Worm (Caenorhabditis elegans): ENCODE measurements around the gene T21E8.7.

DNA sequence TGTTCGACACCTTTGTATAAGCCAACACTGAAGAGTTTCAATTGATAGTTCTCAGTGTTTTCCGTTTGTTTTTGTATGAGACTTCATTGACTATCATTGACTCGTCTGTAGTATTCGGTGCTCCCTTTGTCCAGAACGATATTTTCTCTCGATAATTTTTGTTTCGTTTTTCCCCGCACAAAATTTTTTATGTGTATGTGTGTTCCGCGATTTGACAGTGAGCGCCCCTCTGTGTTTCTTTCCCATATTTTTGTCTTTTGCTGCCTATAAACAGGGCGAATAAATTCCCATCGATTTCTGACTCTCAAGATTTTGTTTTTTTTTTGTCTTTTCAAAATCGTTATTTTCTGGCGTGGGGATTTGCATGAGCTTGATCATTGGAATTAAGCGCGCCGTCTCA is at the start of gene T21E8.7:
- TF ChIP-seq hmbx-1 (tag; optimal IDR thresholded peaks at IDR 0.05): no peak
- TF ChIP-seq ama-1 (optimal IDR thresholded peaks at IDR 0.05): no peak
- TF ChIP-seq aly-1 (tag; optimal IDR thresholded peaks at IDR 0.05): no peak
- TF ChIP-seq flt-1 (GFP tag; IDR thresholded peaks at IDR 0.05): no peak
- TF ChIP-seq F13C5.2 (tag; optimal IDR thresholded peaks at IDR 0.05): no peak

Data from whole organism, early embryonic.